Worm (Caenorhabditis elegans): ENCODE results near the gene pph-1.
A peak's percentile ranks its signal among the peaks of the same experiment; 100 is the strongest.

ce11 chrV:10727651-10728050, 25.3 kb downstream of the pph-1 start:
- TF ChIP-seq lsy-27 (tag; optimal IDR thresholded peaks at IDR 0.05; ENCODE audit: borderline replicate concordance, insufficient read depth) (no peak), somi-1 (GFP tag; optimal IDR thresholded peaks at IDR 0.05) (peak; percentile 26), ama-1 (optimal IDR thresholded peaks at IDR 0.05) (no peak), ama-1 (GFP tag; optimal IDR thresholded peaks at IDR 0.05) (no peak), attf-3 (GFP tag; conservative IDR thresholded peaks at IDR 0.05) (no peak)
